Worm (Caenorhabditis elegans): ENCODE data around the gene cisd-3.2.

Gene cisd-3.2

ce11 chrIII:1543406-1544011 lies 3.2 kb downstream of the cisd-3.2 start:
- TF ChIP-seq ceh-28 (tag; optimal IDR thresholded peaks at IDR 0.05) (peak; percentile 89), nhr-48 (tag; optimal IDR thresholded peaks at IDR 0.05) (no peak), nhr-42 (GFP tag; IDR thresholded peaks at IDR 0.05) (no peak), aha-1 (tag) (peak; percentile 60)

- peak; percentile 37; the same call in 1 of the 2 replicates for TF ChIP-seq set-16 (GFP tag; IDR thresholded peaks at IDR 0.05)
- TF ChIP-seq T26A8.4 (GFP tag; IDR thresholded peaks at IDR 0.05), result no peak
These were observed 14.1 kb downstream of the cisd-3.2 start, which contains the start of gene ddx-35 for ce11 chrIII:1554347-1554746. Gene ddx-35, minus strand, starts transcription at chrIII:1554447.

ce11 chrIII:1558441-1559159 lies 18.3 kb downstream of the cisd-3.2 start, which contains the start of the genes eelo-1 and Y67D2.2:
Gene eelo-1, minus strand, starts transcription at chrIII:1558529.
Gene Y67D2.2, plus strand, starts transcription at chrIII:1558800.
- TF ChIP-seq lin-13 (GFP tag; optimal IDR thresholded peaks at IDR 0.05) (peak; percentile 13), gei-8 (GFP tag; optimal IDR thresholded peaks at IDR 0.05) (no peak), ztf-7 (tag; optimal IDR thresholded peaks at IDR 0.05) (peak; percentile 36), saeg-2 (GFP tag; IDR thresholded peaks at IDR 0.05) (no peak), unc-62 (GFP tag; optimal IDR thresholded peaks at IDR 0.05 in 1 of 2) (peak in 1 of 2 experiments; percentile 93), unc-62 (tag; optimal IDR thresholded peaks at IDR 0.05) (no peak), hlh-30 (tag; optimal IDR thresholded peaks at IDR 0.05; ENCODE audit: insufficient read depth) (peak; percentile 23), aly-2 (tag; optimal IDR thresholded peaks at IDR 0.05) (no peak), daf-16 (GFP tag; optimal IDR thresholded peaks at IDR 0.05) (no peak), daf-16 (tag; optimal IDR thresholded peaks at IDR 0.05) (peak; percentile 18), madf-5 (GFP tag; IDR thresholded peaks at IDR 0.05) (no peak), daf-8 (GFP tag; IDR thresholded peaks at IDR 0.05) (no peak), mep-1 (tag; optimal IDR thresholded peaks at IDR 0.05) (peak; percentile 53), aha-1 (tag) (peak; percentile 1), mes-2 (tag; optimal IDR thresholded peaks at IDR 0.05; ENCODE audit: poor library complexity, severe bottlenecking) (peak; percentile 83), dpl-1 (GFP tag; optimal IDR thresholded peaks at IDR 0.05) (peak; percentile 77), lsy-2 (tag; optimal IDR thresholded peaks at IDR 0.05) (peak in 1 of 2 experiments; percentile 85), egl-27 (tag; optimal IDR thresholded peaks at IDR 0.05) (no peak), lin-38 (GFP tag; IDR thresholded peaks at IDR 0.05) (peak; percentile 79), nhr-102 (tag; optimal IDR thresholded peaks at IDR 0.05) (peak; percentile 7), ztf-11 (tag; optimal IDR thresholded peaks at IDR 0.05) (no peak), hmg-1.1 (GFP tag; IDR thresholded peaks at IDR 0.05) (0 out of 2 replicates have a peak, but pooled peaks have one; percentile 18), zag-1 (tag; optimal IDR thresholded peaks at IDR 0.05) (no peak), nhr-77 (tag; optimal IDR thresholded peaks at IDR 0.05) (no peak)

- TF ChIP-seq mdt-29 (GFP tag; IDR thresholded peaks at IDR 0.05) (no peak), unc-62 (GFP tag; optimal IDR thresholded peaks at IDR 0.05 in 1 of 2) (no peak), unc-62 (tag; optimal IDR thresholded peaks at IDR 0.05) (no peak), unc-39 (tag; optimal IDR thresholded peaks at IDR 0.05) (no peak), F37D6.2 (tag; optimal IDR thresholded peaks at IDR 0.05) (no peak), ztf-11 (tag; optimal IDR thresholded peaks at IDR 0.05) (no peak), F44E2.7 (GFP tag; IDR thresholded peaks at IDR 0.05) (no peak), nhr-111 (GFP tag; optimal IDR thresholded peaks at IDR 0.05) (no peak), nhr-41 (GFP tag; IDR thresholded peaks at IDR 0.05) (no peak), lin-29 (GFP tag; IDR thresholded peaks at IDR 0.05) (no peak), zfp-2 (tag; optimal IDR thresholded peaks at IDR 0.05) (no peak), daf-19 (GFP tag; conservative IDR thresholded peaks at IDR 0.05) (no peak), T20F7.1 (GFP tag; optimal IDR thresholded peaks at IDR 0.05) (no peak), cey-2 (tag; optimal IDR thresholded peaks at IDR 0.05; ENCODE audit: borderline replicate concordance, insufficient read depth) (no peak)
These were observed 29.7 kb downstream of the cisd-3.2 start, which contains the start of gene rep-1 for ce11 chrIII:1570006-1570405. Gene rep-1, plus strand, starts transcription at chrIII:1570306.

Data from whole organism, L4 larva.